Worm (Caenorhabditis elegans) whole organism, L3 larva: ENCODE measurements around the gene K01D12.5.

Experiments
- R02D3.7 ChIP-seq: fragments of 150-350 bp; optimal IDR thresholded peaks from 2 replicates; lab custom pipeline; 2014; ENCODE audit warnings: missing biosample characterization, missing genetic modification characterization
- ama-1 ChIP-seq: fragments of 150-350 bp; optimal IDR thresholded peaks from 2 replicates; lab custom pipeline; 2018
- ceh-16 ChIP-seq: sonication (generic microtip); optimal IDR thresholded peaks from 2 replicates; lab custom pipeline; 2017; ENCODE audit warnings: missing biosample characterization, missing genetic modification characterization
- ceh-28 ChIP-seq: fragments of 150-350 bp; optimal IDR thresholded peaks from 2 replicates; lab custom pipeline; 2014; ENCODE audit warnings: missing biosample characterization, missing genetic modification reagents, missing genetic modification characterization
- ceh-9 ChIP-seq: sonication (generic microtip); optimal IDR thresholded peaks from 2 replicates; lab custom pipeline; 2018; ENCODE audit warnings: missing biosample characterization, missing genetic modification characterization
- egl-27 ChIP-seq: sonication (generic microtip); optimal IDR thresholded peaks from 4 replicates; lab custom pipeline; 2017; ENCODE audit warnings: missing biosample characterization, missing genetic modification reagents, missing genetic modification characterization
- egl-5 ChIP-seq: fragments of 150-350 bp; optimal IDR thresholded peaks from 2 replicates; lab custom pipeline; 2017; ENCODE audit warnings: missing biosample characterization, missing genetic modification reagents, missing genetic modification characterization, inconsistent platforms
- elt-1 ChIP-seq: fragments of 150-350 bp; optimal IDR thresholded peaks from 2 replicates; lab custom pipeline; 2014; ENCODE audit warnings: missing biosample characterization, missing genetic modification characterization
- elt-2 ChIP-seq: sonication (generic microtip); optimal IDR thresholded peaks from 2 replicates; lab custom pipeline; 2016; ENCODE audit warnings: missing genetic modification reagents, mild to moderate bottlenecking, missing genetic modification characterization, missing compliant biosample characterization
- eor-1 ChIP-seq, 2 experiments: fragments of 150-350 bp; optimal IDR thresholded peaks; 2 replicates each; lab custom pipeline; 2014 to 2018; ENCODE audit warnings: missing biosample characterization in 2 of 2, missing genetic modification characterization in 2 of 2
- fos-1 ChIP-seq: fragments of 150-350 bp; optimal IDR thresholded peaks from 2 replicates; lab custom pipeline; 2014; ENCODE audit warnings: missing biosample characterization, missing genetic modification characterization
- hmg-11 ChIP-seq: sonication (generic microtip); optimal IDR thresholded peaks from 2 replicates; lab custom pipeline; 2016; ENCODE audit warnings: missing genetic modification characterization, missing compliant biosample characterization
- jun-1 ChIP-seq: fragments of 150-350 bp; optimal IDR thresholded peaks from 2 replicates; lab custom pipeline; 2014; ENCODE audit warnings: missing biosample characterization, missing genetic modification reagents, missing genetic modification characterization
- lin-15B ChIP-seq: fragments of 150-350 bp; optimal IDR thresholded peaks from 2 replicates; lab custom pipeline; 2014; ENCODE audit warnings: missing biosample characterization, missing genetic modification characterization
- lsy-12 ChIP-seq: sonication (generic microtip); optimal IDR thresholded peaks from 2 replicates; lab custom pipeline; 2016; ENCODE audit warnings: mild to moderate bottlenecking, missing genetic modification characterization, missing compliant biosample characterization
- mdl-1 ChIP-seq: fragments of 150-350 bp; optimal IDR thresholded peaks from 2 replicates; lab custom pipeline; 2014; ENCODE audit warnings: missing biosample characterization, missing genetic modification characterization
- nhr-11 ChIP-seq: fragments of 150-350 bp; optimal IDR thresholded peaks from 2 replicates; lab custom pipeline; 2014; ENCODE audit warnings: missing biosample characterization, missing genetic modification characterization
- nhr-25 ChIP-seq: sonication (generic microtip); optimal IDR thresholded peaks from 2 replicates; lab custom pipeline; 2017; ENCODE audit warnings: missing biosample characterization, missing genetic modification characterization
- nhr-28 ChIP-seq: fragments of 150-350 bp; optimal IDR thresholded peaks from 2 replicates; lab custom pipeline; 2014; ENCODE audit warnings: missing biosample characterization, missing genetic modification characterization
- nhr-76 ChIP-seq: fragments of 150-350 bp; sonication (generic microtip); optimal IDR thresholded peaks from 5 replicates; lab custom pipeline; 2014; ENCODE audit warnings: missing biosample characterization, missing genetic modification characterization
- pha-4 ChIP-seq: fragments of 150-350 bp; optimal IDR thresholded peaks from 2 replicates; lab custom pipeline; 2014; ENCODE audit warnings: missing biosample characterization, missing genetic modification reagents, missing genetic modification characterization
- pqm-1 ChIP-seq: fragments of 150-350 bp; optimal IDR thresholded peaks from 2 replicates; lab custom pipeline; 2017; ENCODE audit warnings: missing biosample characterization, missing genetic modification characterization, inconsistent platforms
- sea-2 ChIP-seq: fragments of 150-350 bp; sonication (generic microtip); optimal IDR thresholded peaks from 4 replicates; lab custom pipeline; 2014; ENCODE audit warnings: missing biosample characterization, missing genetic modification reagents, missing genetic modification characterization
- snpc-4 ChIP-seq: fragments of 150-350 bp; optimal IDR thresholded peaks from 2 replicates; lab custom pipeline; 2014; ENCODE audit warnings: missing biosample characterization, missing genetic modification characterization
- tbx-2 ChIP-seq: sonication (generic microtip); optimal IDR thresholded peaks from 2 replicates; lab custom pipeline; 2016; ENCODE audit warnings: mild to moderate bottlenecking, missing genetic modification characterization, missing compliant biosample characterization
- unc-62 ChIP-seq: fragments of 150-350 bp; sonication (generic microtip); optimal IDR thresholded peaks from 4 replicates; lab custom pipeline; 2014; ENCODE audit warnings: missing biosample characterization, missing genetic modification reagents, missing genetic modification characterization
- zag-1 ChIP-seq: fragments of 150-350 bp; optimal IDR thresholded peaks from 2 replicates; lab custom pipeline; 2014; ENCODE audit warnings: missing biosample characterization, missing genetic modification characterization
- ztf-11 ChIP-seq: fragments of 150-350 bp; optimal IDR thresholded peaks from 2 replicates; lab custom pipeline; 2014; ENCODE audit warnings: missing biosample characterization, missing genetic modification characterization

The K01D12.5 gene

DNA sequence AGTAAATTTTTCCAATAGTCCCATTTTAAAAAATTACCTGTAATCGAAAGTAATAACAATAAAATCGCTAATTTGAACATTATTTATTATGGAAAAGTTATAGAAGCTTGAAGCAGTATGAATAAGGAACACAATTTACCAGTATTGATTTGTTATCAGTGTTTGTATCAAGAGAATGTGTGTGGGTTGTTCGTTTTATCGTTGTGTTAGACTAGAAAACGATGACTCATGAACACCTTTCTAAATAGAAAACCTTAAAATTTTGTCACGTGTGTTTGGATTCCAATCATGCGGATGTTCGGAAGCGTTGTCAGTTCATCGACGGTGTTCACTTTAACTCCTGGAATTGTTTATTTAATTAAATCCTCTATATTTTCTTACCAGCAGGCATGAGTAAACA, 34.5 kb downstream of the K01D12.5 start, which contains the start of gene C54D10.13:
Gene C54D10.13, minus strand, starts transcription at position 179 of the 400 bp plus-strand sequence.
- TF ChIP-seq fos-1 (tag; lab: Kevin White, UChicago): no peak
- TF ChIP-seq ceh-9 (tag; lab: Kevin White, UChicago): no peak
- peak; percentile 62 for TF ChIP-seq pqm-1
- TF ChIP-seq lin-15B (tag; lab: Kevin White, UChicago): no peak
- no peak for TF ChIP-seq nhr-28
- no peak for TF ChIP-seq ceh-28 (tag; lab: Kevin White, UChicago)
- TF ChIP-seq elt-1 (tag; lab: Kevin White, UChicago): no peak
- peak; percentile 48 for TF ChIP-seq elt-2 (tag; lab: Kevin White, UChicago)
- no peak for TF ChIP-seq nhr-76 (tag; lab: Kevin White, UChicago)
- TF ChIP-seq egl-5 (tag; lab: Kevin White, UChicago): no peak
- TF ChIP-seq hmg-11 (tag; lab: Kevin White, UChicago): no peak

DNA sequence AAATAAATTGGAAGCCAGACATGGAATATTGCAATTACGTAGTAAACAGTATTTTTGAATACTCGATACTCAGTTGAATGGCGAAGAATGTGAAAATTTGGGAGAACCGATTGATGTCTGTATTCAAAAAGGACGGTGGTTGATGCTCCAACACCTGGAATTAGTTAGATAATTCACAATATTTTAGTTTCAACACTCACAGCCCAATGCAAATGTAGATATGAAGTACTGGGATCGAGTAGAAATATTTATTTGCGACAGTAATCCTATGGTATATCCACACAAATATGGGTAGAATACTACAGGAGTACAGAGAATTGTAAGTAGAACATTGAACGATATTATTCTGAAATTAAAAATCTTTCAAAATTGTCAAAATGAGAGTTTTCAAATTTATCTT, 35.5 kb downstream of the K01D12.5 start:
- TF ChIP-seq elt-1 (tag; lab: Kevin White, UChicago) (no peak), ceh-28 (tag; lab: Kevin White, UChicago) (no peak), jun-1 (tag; lab: Kevin White, UChicago) (no peak), ceh-9 (tag; lab: Kevin White, UChicago) (no peak), pha-4 (tag; lab: Kevin White, UChicago) (no peak), eor-1 (tag; optimal IDR thresholded peaks at IDR 0.05; lab: Kevin White, UChicago) (no peak), sea-2 (GFP tag; lab: Kevin White, UChicago) (no peak), pqm-1 (no peak), nhr-25 (no peak), ceh-16 (tag; lab: Kevin White, UChicago) (no peak), snpc-4 (tag; lab: Kevin White, UChicago) (no peak), egl-27 (no peak), mdl-1 (tag; lab: Kevin White, UChicago) (no peak), unc-62 (no peak), nhr-11 (no peak)

DNA sequence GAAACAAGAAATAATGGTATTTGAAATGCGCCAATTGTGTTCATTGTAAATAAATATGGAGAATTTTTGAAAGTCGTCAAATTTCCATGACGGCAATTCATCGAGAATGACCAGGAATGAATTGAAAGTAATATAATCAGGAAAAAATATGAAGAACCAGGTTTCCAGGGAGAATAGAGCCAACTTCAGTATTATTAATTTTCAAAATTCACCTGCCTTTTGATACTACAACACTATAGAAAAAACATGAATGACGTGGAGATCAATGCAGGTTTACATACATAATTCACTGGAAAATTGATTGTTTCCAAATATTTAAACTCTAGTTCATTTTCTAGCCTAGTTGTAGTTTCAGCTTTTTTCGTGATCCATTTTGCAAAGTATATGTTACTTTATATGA, 36.1 kb downstream of the K01D12.5 start, which contains the start of gene srh-25:
Gene srh-25, minus strand, starts transcription at position 101 of the 400 bp plus-strand sequence.
- TF ChIP-seq ceh-16 (tag; lab: Kevin White, UChicago) (no peak), nhr-76 (tag; lab: Kevin White, UChicago) (no peak), nhr-28 (no peak), ama-1 (lab: Kevin White, UChicago) (no peak), zag-1 (no peak), ztf-11 (tag; lab: Kevin White, UChicago) (no peak), unc-62 (no peak), pqm-1 (no peak), egl-5 (tag; lab: Kevin White, UChicago) (no peak), lsy-12 (tag; lab: Kevin White, UChicago) (no peak)
- TF ChIP-seq, all 47 proteins: peak for 0

DNA sequence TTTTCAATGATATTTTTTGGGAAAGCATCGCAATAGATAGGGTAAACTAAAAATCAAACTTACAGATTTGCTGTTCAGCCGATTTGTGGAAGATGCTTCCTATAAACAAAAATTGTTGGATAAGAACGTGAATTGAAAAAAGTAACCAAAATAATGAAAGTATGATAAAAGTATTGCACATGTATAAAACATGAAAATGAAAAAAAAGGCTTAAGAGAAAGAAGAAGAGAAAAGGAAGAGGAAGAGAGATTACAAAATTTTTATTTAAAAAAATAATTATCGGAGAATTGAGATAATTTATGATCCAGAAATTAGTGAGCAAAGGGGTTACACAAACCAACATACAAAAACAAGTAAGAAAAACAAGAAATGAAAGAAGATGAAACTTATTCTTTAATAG, 43.8 kb downstream of the K01D12.5 start, which contains the start of gene pals-37:
Gene pals-37, minus strand, starts transcription at position 101 of the 400 bp plus-strand sequence.
- TF ChIP-seq hmg-11 (tag; lab: Kevin White, UChicago) (no peak), R02D3.7 (no peak)

DNA sequence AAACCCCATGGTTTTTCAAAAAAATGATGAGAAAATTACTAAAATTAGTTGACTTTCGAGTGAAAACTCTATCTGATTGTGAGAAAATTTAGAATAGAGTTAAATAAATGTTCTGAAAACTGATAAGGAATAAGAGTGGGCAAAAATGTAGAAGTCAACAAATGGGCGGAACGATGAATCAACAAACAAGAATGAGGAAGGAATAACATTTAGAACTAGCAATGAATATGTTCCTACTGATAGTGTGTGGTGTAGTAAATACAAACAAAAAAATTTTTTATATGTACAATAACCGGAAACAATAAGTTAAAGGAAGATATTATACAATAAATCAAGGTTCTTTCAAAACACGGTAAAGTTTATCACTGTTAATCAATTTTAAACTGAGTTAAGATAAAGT, 46.1 kb downstream of the K01D12.5 start, which contains the start of gene pals-39:
Gene pals-39, minus strand, starts transcription at position 101 of the 400 bp plus-strand sequence.
- TF ChIP-seq tbx-2 (tag; lab: Kevin White, UChicago) (no peak), pqm-1 (peak; percentile 30), pha-4 (tag; lab: Kevin White, UChicago) (peak; percentile 39)

DNA sequence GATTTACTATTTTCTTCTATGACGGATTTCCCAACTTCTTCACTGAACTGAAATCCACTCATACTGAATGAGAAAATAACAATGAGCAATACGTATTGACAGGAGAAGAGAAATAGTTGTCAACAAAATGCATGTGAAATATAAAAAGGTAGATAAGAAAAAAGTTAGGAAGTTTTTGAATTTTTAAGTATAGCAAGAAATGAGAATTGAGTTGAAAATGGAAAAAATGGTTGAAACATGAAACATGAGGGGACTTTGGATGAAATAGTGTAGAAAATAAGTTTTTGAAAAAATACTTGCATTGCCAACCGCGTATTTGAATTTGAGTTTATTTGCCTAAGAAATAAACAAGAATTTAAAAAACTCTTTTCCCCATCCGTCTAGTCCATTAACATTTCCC, 49.2 kb downstream of the K01D12.5 start, which contains the start of the genes pals-38 and C54D10.9:
Gene pals-38, minus strand, starts transcription at position 101 of the 400 bp plus-strand sequence.
Gene C54D10.9, plus strand, starts transcription at position 259 of the 400 bp plus-strand sequence.
- no peak for TF ChIP-seq unc-62
